Worm (Caenorhabditis elegans) whole organism, midembryonic: ENCODE measurements around the gene F13D12.8.

Source experiments
- T22C8.4 ChIP-seq: fragments of 200-800 bp; sonication (Bioruptor generic); IDR thresholded peaks from 2 replicates; pipeline ENCODE4 v1.3.6; 2022; ENCODE audit warnings: missing genetic modification characterization, missing compliant biosample characterization
- cog-1 ChIP-seq: sonication (generic microtip); optimal IDR thresholded peaks from 2 replicates; lab custom pipeline; 2016; ENCODE audit warnings: missing genetic modification characterization, missing compliant biosample characterization
- flt-1 ChIP-seq: fragments of 200-800 bp; sonication (Bioruptor generic); IDR thresholded peaks from 2 replicates; pipeline ENCODE4 v1.3.6; 2022; ENCODE audit warnings: missing genetic modification characterization, missing compliant biosample characterization
- klf-2 ChIP-seq: fragments of 200-800 bp; sonication (Bioruptor generic); conservative IDR thresholded peaks from 2 replicates; pipeline ENCODE4 v1.3.6; 2022; ENCODE audit warnings: missing genetic modification reagents, missing genetic modification characterization, missing compliant biosample characterization
- med-1 ChIP-seq: sonication (generic microtip); optimal IDR thresholded peaks from 2 replicates; lab custom pipeline; 2017; ENCODE audit warnings: missing genetic modification characterization, mild to moderate bottlenecking, missing compliant biosample characterization, antibody characterized with exemption, missing genetic modification reagents; ENCODE audit not compliant: insufficient read depth
- ref-1 ChIP-seq: fragments of 200-800 bp; sonication (Bioruptor generic); conservative IDR thresholded peaks from 2 replicates; pipeline ENCODE4 v1.3.6; 2022; ENCODE audit warnings: missing genetic modification reagents, missing genetic modification characterization, missing compliant biosample characterization
- tab-1 ChIP-seq: fragments of 200-800 bp; sonication (Bioruptor generic); IDR thresholded peaks from 2 replicates; pipeline ENCODE4 v1.3.6; 2022; ENCODE audit warnings: missing genetic modification characterization, missing compliant biosample characterization
- ztf-23 ChIP-seq: fragments of 200-800 bp; sonication (Bioruptor generic); IDR thresholded peaks from 2 replicates; pipeline ENCODE4 v1.3.6; 2022; ENCODE audit warnings: missing genetic modification reagents, missing genetic modification characterization, missing compliant biosample characterization

- TF ChIP-seq ref-1 (GFP tag; lab: Robert Waterston, UW) (no peak), tab-1 (GFP tag; lab: Robert Waterston, UW) (no peak), T22C8.4 (GFP tag; lab: Robert Waterston, UW) (no peak), med-1 (GFP tag; lab: Kevin White, UChicago) (no peak), ztf-23 (GFP tag; lab: Robert Waterston, UW) (no peak), flt-1 (no peak), klf-2 (no peak), cog-1 (no peak)
These were observed 6.8 kb upstream of the F13D12.8 start, which contains the start of gene ctsa-1.2 for ce11 chrII:11739199-11739598.
